Fruit fly (Drosophila melanogaster) whole organism, embryonic: ENCODE results near the gene CG14300.

Source experiments
- CG16813 ChIP-seq: fragments of 200-800 bp; sonication (Bioruptor generic); IDR thresholded peaks from 3 replicates; pipeline ENCODE4 v1.3.6; 2022; ENCODE audit warnings: missing biosample characterization, missing genetic modification characterization; ENCODE audit not compliant: partially characterized antibody
- Ets97D ChIP-seq: fragments of 200-800 bp; sonication (Bioruptor generic); optimal IDR thresholded peaks from 3 replicates; lab custom pipeline; 2016; ENCODE audit warnings: missing biosample characterization, missing genetic modification characterization
- dan ChIP-seq: fragments of 200-800 bp; sonication (Bioruptor generic); IDR thresholded peaks from 2 replicates; pipeline ENCODE4 v1.3.6; 2022; ENCODE audit warnings: missing biosample characterization, missing genetic modification characterization
- sisA ChIP-seq: fragments of 200-800 bp; sonication (Bioruptor generic); IDR thresholded peaks from 2 replicates; pipeline ENCODE4 v1.3.6; 2022; ENCODE audit warnings: missing biosample characterization, missing genetic modification characterization
- zfh1 ChIP-seq: fragments of 200-800 bp; sonication (Bioruptor generic); IDR thresholded peaks from 3 replicates; pipeline ENCODE4 v1.3.6; 2022; ENCODE audit warnings: missing biosample characterization, missing genetic modification characterization

dm6 chr3R:18706289-18706688 is 12.8 kb upstream of the CG14300 start:
- TF ChIP-seq sisA = no peak
- no peak for TF ChIP-seq Ets97D
- no peak for TF ChIP-seq dan (GFP tag; lab: Robert Waterston, UW)
- TF ChIP-seq CG16813 (GFP tag; lab: Robert Waterston, UW) = no peak
- TF ChIP-seq zfh1 = no peak
